Worm (Caenorhabditis elegans) whole organism, L4/young adult: ENCODE measurements around the gene srg-32.

Experiments
- W03F9.2 ChIP-seq: fragments of 150-350 bp; optimal IDR thresholded peaks from 2 replicates; lab custom pipeline; 2014; ENCODE audit warnings: missing biosample characterization, missing genetic modification characterization
- dao-5 ChIP-seq: sonication (generic microtip); optimal IDR thresholded peaks from 2 replicates; lab custom pipeline; 2016; ENCODE audit warnings: missing genotype, missing genetic modification characterization, moderate library complexity, missing compliant biosample characterization

DNA sequence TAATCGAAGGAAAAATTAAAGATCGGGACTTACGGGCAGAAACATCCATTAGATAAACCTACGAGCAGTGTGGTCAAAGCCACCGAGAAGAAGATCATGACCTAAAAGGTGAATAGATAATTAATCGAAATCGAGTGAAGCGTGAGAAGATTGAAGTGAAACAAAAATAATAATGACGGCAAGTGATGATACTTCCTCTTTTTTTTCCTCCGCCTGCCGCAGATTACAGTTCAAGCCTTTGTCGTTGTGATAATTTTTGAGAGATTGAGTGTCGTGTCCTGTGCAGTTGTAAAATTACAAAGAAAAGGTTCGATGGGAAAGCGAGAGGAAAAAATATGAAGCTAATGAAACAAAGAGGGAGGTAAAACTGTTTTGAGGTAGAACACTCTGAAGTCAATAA lies 3.9 kb upstream of the srg-32 start, which contains the start of gene T21C9.9:
- TF ChIP-seq W03F9.2 (tag; lab: Kevin White, UChicago): no peak
- TF ChIP-seq dao-5: no peak
